Worm (Caenorhabditis elegans) whole organism, mixed stage, embryonic: ENCODE data around the gene R12B2.7.
A peak's percentile ranks its signal among the peaks of the same experiment; 100 is the strongest.

Source experiments
- M03D4.4 ChIP-seq: sonication (generic microtip); optimal IDR thresholded peaks from 2 replicates; lab custom pipeline; 2017; ENCODE audit warnings: mild to moderate bottlenecking, missing genetic modification characterization, missing compliant biosample characterization
- bed-3 ChIP-seq: fragments of 200-800 bp; sonication (Bioruptor generic); optimal IDR thresholded peaks from 3 replicates; lab custom pipeline; 2018; ENCODE audit warnings: mild to moderate bottlenecking, missing genetic modification characterization, moderate library complexity, missing compliant biosample characterization
- ceh-39 ChIP-seq: fragments of 150-350 bp; optimal IDR thresholded peaks from 2 replicates; lab custom pipeline; 2014; ENCODE audit warnings: missing biosample characterization, missing genetic modification characterization
- ceh-83 ChIP-seq: fragments of 200-800 bp; sonication (Bioruptor generic); optimal IDR thresholded peaks from 2 replicates; lab custom pipeline; 2018; ENCODE audit warnings: mild to moderate bottlenecking, missing genetic modification characterization, missing compliant biosample characterization
- ces-1 ChIP-seq: fragments of 150-350 bp; optimal IDR thresholded peaks from 2 replicates; lab custom pipeline; 2014; ENCODE audit warnings: missing biosample characterization, missing genetic modification reagents, missing genetic modification characterization
- cnd-1 ChIP-seq: fragments of 200-800 bp; sonication (Bioruptor generic); optimal IDR thresholded peaks from 2 replicates; lab custom pipeline; 2018; ENCODE audit warnings: mild to moderate bottlenecking, missing genetic modification characterization, missing compliant biosample characterization
- drap-1 ChIP-seq: fragments of 200-800 bp; sonication (Bioruptor generic); optimal IDR thresholded peaks from 3 replicates; lab custom pipeline; 2018; ENCODE audit warnings: mild to moderate bottlenecking, missing genetic modification characterization, missing compliant biosample characterization
- elt-1 ChIP-seq: sonication (generic microtip); optimal IDR thresholded peaks from 2 replicates; lab custom pipeline; 2017; ENCODE audit warnings: missing genetic modification characterization, mild to moderate bottlenecking, missing compliant biosample characterization, antibody characterized with exemption, moderate library complexity, borderline replicate concordance; ENCODE audit not compliant: insufficient read depth
- elt-3 ChIP-seq: fragments of 150-350 bp; optimal IDR thresholded peaks from 2 replicates; lab custom pipeline; 2014; ENCODE audit warnings: missing biosample characterization, missing genetic modification characterization
- flh-1 ChIP-seq: fragments of 200-800 bp; sonication (Bioruptor generic); optimal IDR thresholded peaks from 2 replicates; lab custom pipeline; 2018; ENCODE audit warnings: mild to moderate bottlenecking, missing genetic modification characterization, moderate library complexity, missing compliant biosample characterization
- ham-2 ChIP-seq: fragments of 200-800 bp; sonication (Bioruptor generic); optimal IDR thresholded peaks from 2 replicates; lab custom pipeline; 2018; ENCODE audit warnings: mild to moderate bottlenecking, missing genetic modification characterization, missing compliant biosample characterization
- lin-13 ChIP-seq: fragments of 150-350 bp; optimal IDR thresholded peaks from 2 replicates; lab custom pipeline; 2014; ENCODE audit warnings: missing biosample characterization, missing genetic modification characterization
- lin-32 ChIP-seq: fragments of 200-800 bp; sonication (Bioruptor generic); optimal IDR thresholded peaks from 2 replicates; lab custom pipeline; 2018; ENCODE audit warnings: mild to moderate bottlenecking, missing genetic modification characterization, missing compliant biosample characterization
- lsy-2 ChIP-seq: fragments of 150-350 bp; optimal IDR thresholded peaks from 2 replicates; lab custom pipeline; 2014; ENCODE audit warnings: missing biosample characterization, missing genetic modification characterization
- mep-1 ChIP-seq: fragments of 150-350 bp; optimal IDR thresholded peaks from 2 replicates; lab custom pipeline; 2017; ENCODE audit warnings: missing biosample characterization, missing genetic modification reagents, missing genetic modification characterization, inconsistent platforms
- mls-2 ChIP-seq: sonication (generic microtip); optimal IDR thresholded peaks from 2 replicates; lab custom pipeline; 2016; ENCODE audit warnings: mild to moderate bottlenecking, missing genetic modification characterization, moderate library complexity, missing compliant biosample characterization
- nhr-2 ChIP-seq: fragments of 150-350 bp; optimal IDR thresholded peaks from 2 replicates; lab custom pipeline; 2014; ENCODE audit warnings: missing biosample characterization, missing genetic modification characterization
- nhr-237 ChIP-seq: fragments of 150-350 bp; optimal IDR thresholded peaks from 2 replicates; lab custom pipeline; 2014; ENCODE audit warnings: missing biosample characterization, missing genetic modification characterization
- nhr-28 ChIP-seq: fragments of 150-350 bp; optimal IDR thresholded peaks from 2 replicates; lab custom pipeline; 2014; ENCODE audit warnings: missing biosample characterization, missing genetic modification characterization
- pha-4 ChIP-seq: fragments of 150-350 bp; optimal IDR thresholded peaks from 2 replicates; lab custom pipeline; 2018; ENCODE audit warnings: missing biosample characterization, missing genetic modification reagents, missing genetic modification characterization
- sem-2 ChIP-seq: fragments of 200-800 bp; sonication (Bioruptor generic); optimal IDR thresholded peaks from 2 replicates; lab custom pipeline; 2018; ENCODE audit warnings: mild to moderate bottlenecking, missing genetic modification characterization, missing compliant biosample characterization
- snpc-4 ChIP-seq: fragments of 150-350 bp; optimal IDR thresholded peaks from 2 replicates; lab custom pipeline; 2014; ENCODE audit warnings: missing biosample characterization, missing genetic modification characterization
- tbx-8 ChIP-seq: fragments of 200-800 bp; sonication (Bioruptor generic); optimal IDR thresholded peaks from 2 replicates; lab custom pipeline; 2018; ENCODE audit warnings: mild to moderate bottlenecking, missing genetic modification characterization, moderate library complexity, missing compliant biosample characterization
- unc-120 ChIP-seq: sonication (generic microtip); optimal IDR thresholded peaks from 2 replicates; lab custom pipeline; 2017; ENCODE audit warnings: missing genetic modification characterization, missing compliant biosample characterization; ENCODE audit not compliant: poor library complexity, severe bottlenecking
- unc-62 ChIP-seq: fragments of 150-350 bp; optimal IDR thresholded peaks from 2 replicates; lab custom pipeline; 2014; ENCODE audit warnings: missing biosample characterization, missing genetic modification reagents, missing genetic modification characterization
- zip-8 ChIP-seq: fragments of 150-350 bp; optimal IDR thresholded peaks from 2 replicates; lab custom pipeline; 2014; ENCODE audit warnings: missing biosample characterization, missing genetic modification characterization
- ztf-11 ChIP-seq: fragments of 150-350 bp; optimal IDR thresholded peaks from 2 replicates; lab custom pipeline; 2014; ENCODE audit warnings: missing biosample characterization, missing genetic modification characterization

R12B2.7 gene

DNA sequence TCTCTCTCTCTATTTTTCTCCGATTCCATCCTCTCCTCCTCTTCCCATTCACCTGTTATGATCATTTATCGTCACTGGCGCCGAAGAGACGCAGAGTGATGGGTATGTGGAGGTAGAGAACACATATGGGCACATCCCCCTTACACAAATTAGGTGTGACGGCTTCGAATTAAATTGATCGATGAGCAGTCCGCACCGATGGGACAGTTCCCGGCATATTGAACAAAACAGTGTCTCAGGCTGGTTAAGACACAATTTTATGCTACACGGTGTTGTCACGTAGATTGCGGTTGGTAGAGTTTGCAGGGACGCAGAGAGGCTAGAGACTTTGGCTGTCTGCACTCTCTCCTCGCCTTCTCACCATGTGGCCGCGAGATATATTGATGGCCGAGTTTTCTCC, at the start of gene R12B2.7:
TSS of gene R12B2.7 (plus strand) at position 247 of the 400 bp plus-strand sequence.
- no peak for TF ChIP-seq snpc-4 (tag; lab: Kevin White, UChicago)
- peak; percentile 13 for TF ChIP-seq lin-13
- TF ChIP-seq nhr-237 (tag; lab: Kevin White, UChicago): no peak

DNA sequence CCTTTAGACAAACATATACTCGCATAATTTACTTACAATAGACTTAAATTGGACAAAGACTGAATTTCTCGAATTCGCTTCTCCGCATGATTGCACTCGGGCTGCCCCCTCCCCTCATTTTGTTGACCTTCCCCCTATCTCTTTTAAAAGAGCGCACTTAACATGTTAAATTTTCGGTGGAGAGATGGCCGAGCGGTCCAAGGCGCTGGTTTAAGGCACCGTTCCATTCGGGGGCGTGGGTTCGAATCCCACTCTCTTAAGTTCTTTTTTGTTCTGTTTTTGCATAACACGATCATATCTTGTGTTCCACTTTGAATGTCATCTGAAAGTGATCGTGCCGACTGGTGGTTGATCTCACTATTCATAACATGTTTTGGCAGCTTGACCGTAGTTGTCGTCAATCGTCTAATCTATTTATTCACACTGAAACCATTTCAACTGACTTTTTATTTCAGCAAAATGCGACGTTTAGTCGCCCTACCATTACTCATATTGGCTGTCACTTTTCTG, 45.1 kb upstream of the R12B2.7 start, which contains the start of gene cutl-23:
TSS of gene cutl-23 (plus strand) at position 460 of the 510 bp plus-strand sequence.
- TF ChIP-seq ham-2 (GFP tag; lab: Kevin White, UChicago): peak; percentile 55
- TF ChIP-seq tbx-8 (GFP tag; lab: Kevin White, UChicago): no peak
- no peak for TF ChIP-seq ceh-39
- TF ChIP-seq unc-62 (GFP tag; lab: Kevin White, UChicago): no peak
- peak; percentile 56 for TF ChIP-seq ceh-83 (GFP tag; lab: Kevin White, UChicago)
- TF ChIP-seq cnd-1 (tag; lab: Kevin White, UChicago): peak; percentile 61
- TF ChIP-seq unc-120 (tag; lab: Kevin White, UChicago): peak; percentile 71
- TF ChIP-seq drap-1 (GFP tag; lab: Kevin White, UChicago): peak; percentile 72
- TF ChIP-seq bed-3: peak; percentile 43

DNA sequence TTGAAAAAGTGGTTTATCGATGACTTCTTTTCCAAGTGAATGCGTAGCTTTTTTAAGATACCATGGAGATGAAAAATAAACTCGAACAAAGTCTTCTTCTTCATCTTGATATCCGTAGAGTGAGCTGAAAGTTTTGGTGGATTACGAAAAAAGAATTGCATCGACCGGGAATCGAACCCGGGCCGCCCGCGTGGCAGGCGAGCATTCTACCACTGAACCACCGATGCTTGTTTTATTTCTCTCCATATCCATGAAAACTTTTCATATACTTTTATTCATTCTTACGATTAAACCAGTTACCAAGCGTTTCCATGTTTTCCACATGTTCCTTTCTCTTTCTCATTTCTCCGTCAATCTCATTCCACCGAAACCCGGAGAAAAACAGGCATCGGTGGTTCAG, 32.8 kb upstream of the R12B2.7 start:
- no peak for TF ChIP-seq lsy-2 (tag; lab: Kevin White, UChicago)
- no peak for TF ChIP-seq mls-2
- TF ChIP-seq M03D4.4: no peak

DNA sequence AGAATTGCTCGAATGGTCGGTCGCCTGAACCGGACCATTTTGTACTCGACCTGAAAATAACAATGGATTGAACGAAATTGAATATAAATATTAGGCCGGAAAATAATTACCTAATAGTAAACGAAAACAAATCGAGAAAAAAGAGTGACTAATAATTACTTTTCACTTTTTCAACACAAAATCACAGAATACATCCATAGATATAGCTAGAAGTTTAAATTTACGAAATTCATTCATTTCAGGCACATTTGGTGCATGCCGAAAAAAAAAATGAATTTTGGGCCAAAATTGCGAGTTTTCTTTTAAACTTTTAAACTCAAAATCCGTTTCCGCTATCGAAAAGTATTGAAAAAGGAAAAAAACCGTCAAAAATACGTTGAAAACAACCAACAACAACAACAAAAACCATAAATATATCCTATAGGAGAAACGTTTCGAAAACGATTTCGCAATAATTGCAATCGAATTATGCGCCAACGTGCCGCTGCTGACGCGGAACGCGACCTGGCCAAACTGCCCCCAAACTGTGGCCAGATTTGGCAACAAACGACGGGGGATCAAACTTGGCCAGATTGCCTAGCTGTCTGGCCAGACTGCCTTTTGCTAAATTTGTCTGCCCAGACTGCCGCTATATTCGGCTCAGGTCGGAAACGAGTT, 29.4 kb upstream of the R12B2.7 start, which contains the start of gene Y37B11A.3:
TSS of gene Y37B11A.3 (minus strand) at position 51 of the 657 bp plus-strand sequence.
- TF ChIP-seq ces-1 (GFP tag; lab: Kevin White, UChicago) (peak; percentile 54), nhr-2 (tag; lab: Kevin White, UChicago) (no peak), ceh-39 (no peak), pha-4 (tag; lab: Kevin White, UChicago) (peak; percentile 47), lin-32 (GFP tag; lab: Kevin White, UChicago) (no peak), cnd-1 (tag; lab: Kevin White, UChicago) (no peak), ceh-83 (GFP tag; lab: Kevin White, UChicago) (no peak), M03D4.4 (no peak), elt-3 (tag; lab: Kevin White, UChicago) (no peak), snpc-4 (tag; lab: Kevin White, UChicago) (no peak), lin-13 (peak; percentile 53), unc-120 (tag; lab: Kevin White, UChicago) (peak; percentile 99), drap-1 (GFP tag; lab: Kevin White, UChicago) (no peak), sem-2 (GFP tag; lab: Kevin White, UChicago) (no peak), elt-1 (tag; lab: Kevin White, UChicago) (no peak), nhr-237 (tag; lab: Kevin White, UChicago) (peak; percentile 32), flh-1 (GFP tag; lab: Kevin White, UChicago) (no peak), lsy-2 (tag; lab: Kevin White, UChicago) (peak; percentile 38), mep-1 (tag; lab: Kevin White, UChicago) (peak; percentile 17), nhr-28 (tag; lab: Kevin White, UChicago) (no peak), ztf-11 (tag; lab: Kevin White, UChicago) (no peak), ham-2 (GFP tag; lab: Kevin White, UChicago) (no peak)

DNA sequence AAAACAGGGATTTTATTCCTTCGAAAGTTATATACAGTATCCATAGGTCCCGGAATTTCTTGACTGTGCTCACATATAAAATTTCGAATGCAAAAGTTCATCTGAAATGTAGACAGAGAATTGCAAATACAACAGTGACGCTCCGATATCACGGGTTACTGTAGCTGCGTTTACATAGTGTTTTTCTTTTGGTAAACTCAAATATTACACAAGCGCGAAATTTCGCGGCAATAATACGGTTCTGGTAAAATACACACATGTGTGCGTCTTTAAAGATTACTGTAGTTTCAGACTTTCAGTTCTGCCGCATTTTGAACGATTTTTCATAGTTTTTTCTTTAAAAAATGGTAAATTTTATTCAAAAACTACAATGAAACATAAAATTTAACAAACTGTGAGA, 24.3 kb upstream of the R12B2.7 start, which contains the start of gene rev-3:
TSS of gene rev-3 (minus strand) at position 101 of the 400 bp plus-strand sequence.
- TF ChIP-seq mls-2 (no peak), nhr-28 (tag; lab: Kevin White, UChicago) (no peak), ceh-83 (GFP tag; lab: Kevin White, UChicago) (no peak), unc-120 (tag; lab: Kevin White, UChicago) (no peak)

DNA sequence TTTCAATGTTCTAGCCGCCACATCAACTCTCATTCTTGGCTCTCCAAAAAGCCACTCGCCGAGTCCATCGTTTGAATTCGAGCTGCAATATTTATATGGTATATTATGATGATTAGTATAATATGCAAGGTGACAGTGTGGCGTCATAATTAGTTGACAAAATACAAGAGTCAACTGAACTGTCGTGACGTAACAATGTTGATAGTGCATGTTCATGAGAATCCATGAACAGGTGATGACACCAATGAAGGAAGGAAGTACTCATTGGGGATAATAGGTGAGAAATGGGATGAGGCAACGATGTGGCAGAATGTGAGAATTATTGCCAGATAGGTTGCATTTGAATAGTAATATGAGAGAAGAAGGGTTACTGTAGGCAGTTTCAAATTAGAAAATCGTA, 19.9 kb upstream of the R12B2.7 start:
- TF ChIP-seq cnd-1 (tag; lab: Kevin White, UChicago) (no peak), nhr-2 (tag; lab: Kevin White, UChicago) (peak; percentile 97), ceh-83 (GFP tag; lab: Kevin White, UChicago) (no peak), zip-8 (tag; lab: Kevin White, UChicago) (peak; percentile 52)
